Worm (Caenorhabditis elegans): ENCODE measurements around the gene clec-164.

DNA sequence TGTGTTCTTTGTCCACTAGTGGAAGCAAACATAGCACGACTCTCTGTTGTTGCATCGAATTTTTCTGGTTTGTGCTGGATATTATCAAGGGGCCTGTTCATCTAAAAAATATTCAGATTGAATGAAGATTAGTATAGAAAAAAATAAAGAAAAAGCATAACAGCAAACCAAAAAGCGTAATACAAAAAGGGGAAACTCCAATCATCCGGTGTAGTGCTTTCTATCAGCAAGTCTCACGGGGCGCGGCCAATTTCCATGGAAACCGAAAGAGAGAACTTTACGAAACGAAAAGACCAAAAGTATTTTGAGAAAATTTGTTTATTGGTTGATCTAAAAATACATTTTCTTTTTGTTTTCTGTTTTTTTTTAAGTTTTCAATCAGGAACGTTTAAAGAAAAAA, 18.1 kb upstream of the clec-164 start, which contains the start of gene Y55F3C.17:
- TF ChIP-seq unc-62 (GFP tag; optimal IDR thresholded peaks at IDR 0.05) (no peak), snpc-4 (tag; optimal IDR thresholded peaks at IDR 0.05) (no peak), elt-3 (tag; optimal IDR thresholded peaks at IDR 0.05) (no peak), nhr-28 (tag; optimal IDR thresholded peaks at IDR 0.05) (no peak), lin-13 (tag; optimal IDR thresholded peaks at IDR 0.05) (no peak), lsy-2 (tag; optimal IDR thresholded peaks at IDR 0.05) (no peak), ztf-11 (tag; optimal IDR thresholded peaks at IDR 0.05) (no peak), mab-5 (tag; optimal IDR thresholded peaks at IDR 0.05) (no peak), M03D4.4 (tag; optimal IDR thresholded peaks at IDR 0.05) (no peak), hlh-1 (tag; optimal IDR thresholded peaks at IDR 0.05) (no peak)

Measured in whole organism, mixed stage, embryonic.